Fruit fly (Drosophila melanogaster) whole organism, adult: ENCODE measurements around the gene IntS6.

Source experiments
- CG1620 ChIP-seq: fragments of 200-800 bp; sonication (Bioruptor generic); optimal IDR thresholded peaks from 2 replicates; lab custom pipeline; 2016; ENCODE audit warnings: missing biosample characterization, missing genetic modification characterization
- Crg-1 ChIP-seq: fragments of 200-800 bp; sonication (Bioruptor generic); optimal IDR thresholded peaks from 2 replicates; lab custom pipeline; 2016; ENCODE audit warnings: missing biosample characterization, missing genetic modification characterization
- Mnt ChIP-seq: fragments of 200-800 bp; sonication (Bioruptor generic); optimal IDR thresholded peaks from 2 replicates; lab custom pipeline; 2016; ENCODE audit warnings: missing biosample characterization, mild to moderate bottlenecking, missing genetic modification characterization
- bab1 ChIP-seq: fragments of 200-800 bp; sonication (Bioruptor generic); optimal IDR thresholded peaks from 3 replicates; lab custom pipeline; 2019; ENCODE audit warnings: missing biosample characterization, mild to moderate bottlenecking, missing genetic modification characterization, moderate library complexity
- kay ChIP-seq: fragments of 200-800 bp; sonication (Bioruptor generic); peaks from one replicate; lab custom pipeline; 2016; ENCODE audit warnings: missing biosample characterization, missing genetic modification characterization, borderline replicate concordance

- TF ChIP-seq bab1 (GFP tag; lab: Kevin White, UChicago) (peak; percentile 86), Mnt (peak; percentile 93), Crg-1 (GFP tag; lab: Kevin White, UChicago) (peak; percentile 64), CG1620 (GFP tag; lab: Kevin White, UChicago) (peak; percentile 75), kay (GFP tag; lab: Kevin White, UChicago) (no peak)
These were observed 926 bp downstream of the IntS6 start for dm6 chrX:5745840-5746815.
